Worm (Caenorhabditis elegans): ENCODE data around the gene wee-1.1.
A peak's percentile ranks its signal among the peaks of the same experiment; 100 is the strongest.

The wee-1.1 gene

DNA sequence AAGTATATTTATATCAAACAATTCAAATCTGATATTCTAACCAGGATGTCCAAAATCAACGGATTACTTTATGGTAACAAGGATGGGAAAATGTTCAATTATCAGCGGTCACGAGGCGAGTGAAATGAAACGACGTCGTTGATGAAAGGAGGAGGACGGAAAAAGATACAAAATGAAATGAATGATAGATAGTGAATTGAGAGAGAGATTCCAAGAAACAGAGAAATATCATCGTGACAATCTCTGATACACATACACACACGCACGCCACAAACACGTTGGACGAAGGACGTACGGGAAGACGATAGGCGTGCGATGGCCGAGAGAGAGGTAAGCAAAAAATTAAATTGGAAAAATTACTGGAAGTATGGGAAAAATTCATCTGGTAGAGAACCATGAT, 17.7 kb upstream of the wee-1.1 start (continued):
- TF ChIP-seq aptf-3 (GFP tag; IDR thresholded peaks at IDR 0.05) (no peak), dox-1 (GFP tag; IDR thresholded peaks at IDR 0.05) (0 out of 2 replicates have a peak, but pooled peaks have one; percentile 21), nhr-80 (tag; optimal IDR thresholded peaks at IDR 0.05) (peak; percentile 83), nfya-1 (tag; optimal IDR thresholded peaks at IDR 0.05; ENCODE audit: borderline replicate concordance, insufficient read depth) (no peak), zfh-2 (GFP tag; conservative IDR thresholded peaks at IDR 0.05) (no peak), T07F8.4 (tag; optimal IDR thresholded peaks at IDR 0.05) (no peak), mel-28 (tag; optimal IDR thresholded peaks at IDR 0.05; ENCODE audit: borderline replicate concordance) (no peak), ztf-26 (tag; optimal IDR thresholded peaks at IDR 0.05) (peak; percentile 50), attf-6 (GFP tag; IDR thresholded peaks at IDR 0.05) (no peak), xnd-1 (tag; optimal IDR thresholded peaks at IDR 0.05) (no peak), sdz-38 (tag; optimal IDR thresholded peaks at IDR 0.05) (no peak), attf-3 (GFP tag; conservative IDR thresholded peaks at IDR 0.05) (no peak), F57C9.4 (tag; optimal IDR thresholded peaks at IDR 0.05) (no peak), lsy-27 (tag; optimal IDR thresholded peaks at IDR 0.05; ENCODE audit: borderline replicate concordance, insufficient read depth) (no peak), lin-35 (GFP tag; optimal IDR thresholded peaks at IDR 0.05) (peak in 1 of 3 experiments; percentile 11), ekl-4 (GFP tag; IDR thresholded peaks at IDR 0.05) (no peak), F22D6.2 (tag; optimal IDR thresholded peaks at IDR 0.05) (peak; percentile 59), let-607 (tag; optimal IDR thresholded peaks at IDR 0.05) (peak; percentile 74 to 83), cebp-1 (GFP tag; IDR thresholded peaks at IDR 0.05) (no peak), cebp-1 (tag; optimal IDR thresholded peaks at IDR 0.05) (peak; percentile 33), bed-2 (GFP tag; IDR thresholded peaks at IDR 0.05) (no peak), madf-6 (GFP tag; IDR thresholded peaks at IDR 0.05) (no peak), unc-62 (GFP tag; optimal IDR thresholded peaks at IDR 0.05) (no peak), atf-7 (tag; optimal IDR thresholded peaks at IDR 0.05) (peak; percentile 43), nhr-90 (tag; optimal IDR thresholded peaks at IDR 0.05) (no peak), F37B4.10 (GFP tag; IDR thresholded peaks at IDR 0.05) (no peak), F52B5.7 (tag; optimal IDR thresholded peaks at IDR 0.05) (no peak), nfya-2 (GFP tag; IDR thresholded peaks at IDR 0.05) (no peak), F33H1.4 (GFP tag; IDR thresholded peaks at IDR 0.05) (no peak), nhr-27 (tag; optimal IDR thresholded peaks at IDR 0.05) (no peak), lin-54 (GFP tag; optimal IDR thresholded peaks at IDR 0.05) (peak; percentile 9), snpc-1.3 (tag; optimal IDR thresholded peaks at IDR 0.05; ENCODE audit: insufficient read depth) (no peak), hlh-12 (tag; optimal IDR thresholded peaks at IDR 0.05) (no peak), mcd-1 (GFP tag; IDR thresholded peaks at IDR 0.05) (no peak), B0019.2 (GFP tag; conservative IDR thresholded peaks at IDR 0.05) (no peak), lin-40 (tag; optimal IDR thresholded peaks at IDR 0.05) (peak; percentile 58), dpff-1 (tag; optimal IDR thresholded peaks at IDR 0.05) (no peak), repo-1 (tag; optimal IDR thresholded peaks at IDR 0.05) (no peak), tlf-1 (GFP tag; optimal IDR thresholded peaks at IDR 0.05) (no peak), tbp1 (GFP tag; optimal IDR thresholded peaks at IDR 0.05) (peak; percentile 29), ceh-91 (GFP tag; IDR thresholded peaks at IDR 0.05) (no peak), Y67H2A.10 (GFP tag; conservative IDR thresholded peaks at IDR 0.05) (no peak), hmg-20 (GFP tag; IDR thresholded peaks at IDR 0.05) (no peak), rcor-1 (GFP tag; IDR thresholded peaks at IDR 0.05) (no peak), ets-4 (GFP tag; optimal IDR thresholded peaks at IDR 0.05) (peak; percentile 17), hmg-1.2 (GFP tag; IDR thresholded peaks at IDR 0.05) (0 out of 2 replicates have a peak, but pooled peaks have one; percentile 15), C06A6.2 (GFP tag; conservative IDR thresholded peaks at IDR 0.05) (no peak), let-526 (GFP tag; IDR thresholded peaks at IDR 0.05) (no peak), chd-7 (tag; optimal IDR thresholded peaks at IDR 0.05) (peak; percentile 49)
